Worm (Caenorhabditis elegans) whole organism, young adult: Measurements from ENCODE around the gene znf-593.

Experiments used
- F39B2.1 ChIP-seq: fragments of 200-800 bp; sonication (Bioruptor generic); IDR thresholded peaks from 2 replicates; pipeline ENCODE4 v1.3.6; 2022; ENCODE audit warnings: missing genetic modification reagents, missing genetic modification characterization, missing compliant biosample characterization
- F49E8.2 ChIP-seq: sonication (generic microtip); optimal IDR thresholded peaks from 3 replicates; lab custom pipeline; 2017; ENCODE audit warnings: missing genetic modification characterization, mild to moderate bottlenecking, missing compliant biosample characterization, antibody characterized with exemption, moderate library complexity; ENCODE audit not compliant: insufficient read depth
- pbrm-1 ChIP-seq: fragments of 200-800 bp; sonication (Bioruptor generic); IDR thresholded peaks from 2 replicates; pipeline ENCODE4 v1.3.6; 2022; ENCODE audit warnings: missing genetic modification reagents, missing genetic modification characterization, missing compliant biosample characterization

DNA sequence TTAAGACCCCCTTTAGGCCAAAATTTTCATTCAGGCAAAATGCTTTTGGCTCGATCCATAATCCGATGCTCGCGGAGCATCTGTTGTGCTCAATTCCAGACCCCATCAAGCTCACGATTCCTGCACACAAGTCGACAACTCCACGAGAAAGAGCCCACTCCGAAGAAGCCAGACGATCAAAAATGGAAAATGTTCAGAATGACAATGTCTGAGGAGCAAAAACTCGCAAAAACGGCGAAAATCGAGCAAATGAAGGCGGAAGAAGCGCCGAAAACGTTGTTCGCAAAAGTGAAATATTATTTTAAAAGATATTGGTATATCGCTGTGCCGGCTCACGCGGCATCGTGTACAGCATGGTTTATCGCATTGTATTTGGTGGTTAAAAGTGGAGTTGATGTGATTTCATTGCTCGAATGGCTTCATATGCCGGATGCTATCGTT is 3.2 kb upstream of the znf-593 start, which contains the start of gene Y56A3A.22:
- TF ChIP-seq pbrm-1 (GFP tag; lab: Robert Waterston, UW) = peak; percentile 81
- peak; percentile 32 for TF ChIP-seq F49E8.2 (tag; lab: Kevin White, UChicago)
- peak; percentile 24; the same call in 1 of the 2 replicates for TF ChIP-seq F39B2.1 (GFP tag; lab: Robert Waterston, UW)
